Fruit fly (Drosophila melanogaster) whole organism, embryonic: ENCODE measurements around the gene osp.

Source experiments
- Adf1 ChIP-seq: fragments of 200-800 bp; sonication (Bioruptor generic); IDR thresholded peaks from 2 replicates; pipeline ENCODE4 v1.3.6; 2022; ENCODE audit warnings: missing biosample characterization, missing genetic modification characterization
- Aef1 ChIP-seq: fragments of 200-800 bp; sonication (Bioruptor generic); IDR thresholded peaks from 3 replicates; pipeline ENCODE4 v1.3.6; 2022; ENCODE audit warnings: missing biosample characterization, missing genetic modification characterization
- Atf-2 ChIP-seq: fragments of 200-800 bp; sonication (Bioruptor generic); optimal IDR thresholded peaks from 2 replicates; lab custom pipeline; 2016; ENCODE audit warnings: missing biosample characterization, missing genetic modification characterization
- Blimp-1 ChIP-seq: fragments of 200-800 bp; sonication (Bioruptor generic); optimal IDR thresholded peaks from 3 replicates; lab custom pipeline; 2018; ENCODE audit warnings: missing biosample characterization, missing genetic modification characterization, mild to moderate bottlenecking, moderate library complexity, missing genetic modification reagents
- CG10147 ChIP-seq: fragments of 200-800 bp; sonication (Bioruptor generic); optimal IDR thresholded peaks from 2 replicates; lab custom pipeline; 2019; ENCODE audit warnings: missing biosample characterization, mild to moderate bottlenecking, missing genetic modification characterization, moderate library complexity
- CG10366 ChIP-seq: fragments of 200-800 bp; sonication (Bioruptor generic); IDR thresholded peaks from 2 replicates; pipeline ENCODE4 v1.3.6; 2022; ENCODE audit warnings: missing biosample characterization, missing genetic modification characterization
- CG12744 ChIP-seq: fragments of 200-800 bp; sonication (Bioruptor generic); optimal IDR thresholded peaks from 2 replicates; lab custom pipeline; 2016; ENCODE audit warnings: missing biosample characterization, missing genetic modification characterization
- CG13775 ChIP-seq: fragments of 200-800 bp; sonication (Bioruptor generic); optimal IDR thresholded peaks from 3 replicates; lab custom pipeline; 2017; ENCODE audit warnings: missing biosample characterization, mild to moderate bottlenecking, missing genetic modification characterization
- CG14860 ChIP-seq: fragments of 200-800 bp; sonication (Bioruptor generic); IDR thresholded peaks from 3 replicates; pipeline ENCODE4 v1.3.6; 2022; ENCODE audit warnings: missing biosample characterization, missing genetic modification characterization; ENCODE audit not compliant: partially characterized antibody
- CG15601 ChIP-seq: fragments of 200-800 bp; sonication (Bioruptor generic); optimal IDR thresholded peaks from 3 replicates; lab custom pipeline; 2019; ENCODE audit warnings: missing biosample characterization, mild to moderate bottlenecking, missing genetic modification characterization, moderate library complexity
- CG15696 ChIP-seq: fragments of 200-800 bp; sonication (Bioruptor generic); optimal IDR thresholded peaks from 2 replicates; lab custom pipeline; 2019; ENCODE audit warnings: missing biosample characterization, mild to moderate bottlenecking, missing genetic modification characterization, moderate library complexity
- CG17829 ChIP-seq: fragments of 200-800 bp; optimal IDR thresholded peaks from 2 replicates; lab custom pipeline; 2019; ENCODE audit warnings: missing biosample characterization, mild to moderate bottlenecking, missing genetic modification characterization, moderate library complexity
- CG18476 ChIP-seq: fragments of 200-800 bp; sonication (Bioruptor generic); optimal IDR thresholded peaks from 2 replicates; lab custom pipeline; 2016; ENCODE audit warnings: missing biosample characterization, mild to moderate bottlenecking, missing genetic modification characterization
- CG2875 ChIP-seq: fragments of 200-800 bp; sonication (Bioruptor generic); optimal IDR thresholded peaks from 2 replicates; lab custom pipeline; 2017; ENCODE audit warnings: missing biosample characterization, mild to moderate bottlenecking, missing genetic modification characterization, missing genetic modification reagents
- CG2889 ChIP-seq: fragments of 200-800 bp; sonication (Bioruptor generic); IDR thresholded peaks from 3 replicates; pipeline ENCODE4 v1.3.6; 2022; ENCODE audit warnings: missing biosample characterization, missing genetic modification characterization
- CG31365 ChIP-seq: fragments of 200-800 bp; sonication (Bioruptor generic); optimal IDR thresholded peaks from 2 replicates; lab custom pipeline; 2018; ENCODE audit warnings: missing biosample characterization, mild to moderate bottlenecking, missing genetic modification characterization
- CG31388 ChIP-seq: fragments of 200-800 bp; sonication (Bioruptor generic); optimal IDR thresholded peaks from 2 replicates; lab custom pipeline; 2016; ENCODE audit warnings: missing biosample characterization, missing genetic modification characterization
- CG3163 ChIP-seq: fragments of 200-800 bp; sonication (Bioruptor generic); optimal IDR thresholded peaks from 3 replicates; lab custom pipeline; 2016; ENCODE audit warnings: missing biosample characterization, missing genetic modification characterization
- CG3838 ChIP-seq: fragments of 200-800 bp; sonication (Bioruptor generic); optimal IDR thresholded peaks from 3 replicates; lab custom pipeline; 2016; ENCODE audit warnings: missing biosample characterization, missing genetic modification characterization
- CG4854 ChIP-seq: fragments of 200-800 bp; sonication (Bioruptor generic); optimal IDR thresholded peaks from 2 replicates; lab custom pipeline; 2016; ENCODE audit warnings: missing biosample characterization, missing genetic modification characterization, inconsistent platforms
- CG6683 ChIP-seq: fragments of 200-800 bp; sonication (Bioruptor generic); optimal IDR thresholded peaks from 2 replicates; lab custom pipeline; 2017; ENCODE audit warnings: missing biosample characterization, mild to moderate bottlenecking, missing genetic modification characterization, missing genetic modification reagents
- CG6854 ChIP-seq: fragments of 200-800 bp; sonication (Bioruptor generic); optimal IDR thresholded peaks from 3 replicates; lab custom pipeline; 2017; ENCODE audit warnings: missing biosample characterization, mild to moderate bottlenecking, missing genetic modification characterization
- CG7357 ChIP-seq: fragments of 200-800 bp; sonication (Bioruptor generic); IDR thresholded peaks from 3 replicates; pipeline ENCODE4 v1.3.6; 2022; ENCODE audit warnings: missing biosample characterization, missing genetic modification characterization
- CG7372 ChIP-seq: fragments of 200-800 bp; sonication (Bioruptor generic); IDR thresholded peaks from 2 replicates; pipeline ENCODE4 v1.3.6; 2022; ENCODE audit warnings: missing biosample characterization, missing genetic modification characterization
- CG8944 ChIP-seq: fragments of 200-800 bp; sonication (Bioruptor generic); optimal IDR thresholded peaks from 3 replicates; lab custom pipeline; 2016; ENCODE audit warnings: missing biosample characterization, missing genetic modification characterization
- CG9215 ChIP-seq: fragments of 200-800 bp; sonication (Bioruptor generic); IDR thresholded peaks from 2 replicates; pipeline ENCODE4 v1.3.6; 2022; ENCODE audit warnings: missing biosample characterization, missing genetic modification characterization
- Dfd ChIP-seq, 2 experiments: fragments of >200 bp; optimal IDR thresholded peaks; 2 replicates each; lab custom pipeline; 2017; ENCODE audit warnings: missing biosample characterization in 2 of 2, missing genetic modification characterization in 2 of 2
- Drgx ChIP-seq: fragments of 200-800 bp; sonication (Bioruptor generic); IDR thresholded peaks from 2 replicates; pipeline ENCODE4 v1.3.6; 2022; ENCODE audit warnings: missing biosample characterization, missing genetic modification characterization
- Ets65A ChIP-seq: fragments of 200-800 bp; sonication (Bioruptor generic); peaks from one replicate; lab custom pipeline; 2016; ENCODE audit warnings: missing biosample characterization, missing genetic modification characterization
- HLH3B ChIP-seq: fragments of 200-800 bp; sonication (Bioruptor generic); IDR thresholded peaks from 2 replicates; pipeline ENCODE4 v1.3.6; 2022; ENCODE audit warnings: missing biosample characterization, missing genetic modification characterization
- HmgD ChIP-seq: fragments of 200-800 bp; sonication (Bioruptor generic); optimal IDR thresholded peaks from 3 replicates; lab custom pipeline; 2016; ENCODE audit warnings: missing biosample characterization, missing genetic modification characterization
- Hr78 ChIP-seq, 2 experiments: fragments of 200-800 bp in 1 of 2; fragments of >200 bp in 1 of 2; sonication (Bioruptor generic) in 1 of 2; optimal IDR thresholded peaks; 2 replicates each; lab custom pipeline; 2017 to 2019; ENCODE audit warnings: missing biosample characterization in 2 of 2, missing genetic modification characterization in 2 of 2, mild to moderate bottlenecking in 1 of 2, moderate library complexity in 1 of 2
- NC2α ChIP-seq: fragments of 200-800 bp; sonication (Bioruptor generic); optimal IDR thresholded peaks from 2 replicates; lab custom pipeline; 2016; ENCODE audit warnings: missing biosample characterization, missing genetic modification characterization
- Ravus ChIP-seq: fragments of 200-800 bp; sonication (Bioruptor generic); IDR thresholded peaks from 2 replicates; pipeline ENCODE4 v1.3.6; 2022; ENCODE audit warnings: missing biosample characterization, missing genetic modification characterization
- Rfx ChIP-seq: fragments of 200-800 bp; sonication (Bioruptor generic); IDR thresholded peaks from 2 replicates; pipeline ENCODE4 v1.3.6; 2022; ENCODE audit warnings: missing biosample characterization, missing genetic modification characterization
- Spps ChIP-seq: fragments of 200-800 bp; sonication (Bioruptor generic); optimal IDR thresholded peaks from 2 replicates; lab custom pipeline; 2018; ENCODE audit warnings: missing biosample characterization, mild to moderate bottlenecking, missing genetic modification characterization
- Usf ChIP-seq: fragments of 200-800 bp; sonication (Bioruptor generic); optimal IDR thresholded peaks from 2 replicates; lab custom pipeline; 2017; ENCODE audit warnings: missing genotype, missing biosample characterization, missing genetic modification characterization
- Xbp1 ChIP-seq: fragments of 200-800 bp; sonication (Bioruptor generic); optimal IDR thresholded peaks from 3 replicates; lab custom pipeline; 2016; ENCODE audit warnings: missing biosample characterization, mild to moderate bottlenecking, missing genetic modification characterization
- cg ChIP-seq: fragments of 200-800 bp; sonication (Bioruptor generic); optimal IDR thresholded peaks from 3 replicates; lab custom pipeline; 2019; ENCODE audit warnings: missing biosample characterization, mild to moderate bottlenecking, missing genetic modification characterization, moderate library complexity
- danr ChIP-seq: fragments of 200-800 bp; sonication (Bioruptor generic); IDR thresholded peaks from 2 replicates; pipeline ENCODE4 v1.3.6; 2022; ENCODE audit warnings: missing biosample characterization, missing genetic modification characterization
- dati ChIP-seq: fragments of 200-800 bp; sonication (Bioruptor generic); IDR thresholded peaks from 2 replicates; pipeline ENCODE4 v1.3.6; 2022; ENCODE audit warnings: missing biosample characterization, missing genetic modification characterization
- disco-r ChIP-seq: fragments of 200-800 bp; sonication (Bioruptor generic); optimal IDR thresholded peaks from 2 replicates; lab custom pipeline; 2016; ENCODE audit warnings: missing biosample characterization, missing genetic modification characterization
- ewg ChIP-seq: fragments of 200-800 bp; sonication (Bioruptor generic); optimal IDR thresholded peaks from 3 replicates; lab custom pipeline; 2017; ENCODE audit warnings: mild to moderate bottlenecking, missing biosample characterization, missing genetic modification reagents, missing genetic modification characterization
- ftz-f1 ChIP-seq: fragments of 200-800 bp; sonication (Bioruptor generic); optimal IDR thresholded peaks from 2 replicates; lab custom pipeline; 2016; ENCODE audit warnings: missing biosample characterization, missing genetic modification characterization
- inv ChIP-seq: fragments of 200-800 bp; sonication (Bioruptor generic); IDR thresholded peaks from 2 replicates; pipeline ENCODE4 v1.3.6; 2022; ENCODE audit warnings: missing biosample characterization, missing genetic modification characterization; ENCODE audit not compliant: partially characterized antibody
- lab ChIP-seq: fragments of 200-800 bp; sonication (Bioruptor generic); optimal IDR thresholded peaks from 3 replicates; lab custom pipeline; 2017; ENCODE audit warnings: missing biosample characterization, missing genetic modification characterization, mild to moderate bottlenecking, moderate library complexity, missing genetic modification reagents
- onecut ChIP-seq: fragments of 200-800 bp; sonication (Bioruptor generic); IDR thresholded peaks from 2 replicates; pipeline ENCODE4 v1.3.6; 2022; ENCODE audit warnings: missing biosample characterization, missing genetic modification characterization
- peb ChIP-seq: fragments of 200-800 bp; sonication (Bioruptor generic); IDR thresholded peaks from 2 replicates; pipeline ENCODE4 v1.3.6; 2022; ENCODE audit warnings: missing biosample characterization, missing genetic modification characterization
- sens ChIP-seq: fragments of 200-800 bp; sonication (Bioruptor generic); peaks from one replicate; lab custom pipeline; 2016; ENCODE audit warnings: missing biosample characterization, missing genetic modification characterization
- slp2 ChIP-seq: fragments of 200-800 bp; sonication (Bioruptor generic); optimal IDR thresholded peaks from 2 replicates; lab custom pipeline; 2016; ENCODE audit warnings: missing biosample characterization, missing genetic modification characterization
- vnd ChIP-seq: fragments of 200-800 bp; sonication (Bioruptor generic); IDR thresholded peaks from 3 replicates; pipeline ENCODE4 v1.3.6; 2022; ENCODE audit warnings: missing biosample characterization, missing genetic modification characterization; ENCODE audit not compliant: partially characterized antibody
- wor ChIP-seq: fragments of 200-800 bp; sonication (Bioruptor generic); IDR thresholded peaks from 2 replicates; pipeline ENCODE4 v1.3.6; 2022; ENCODE audit warnings: missing biosample characterization, missing genetic modification characterization

osp gene

dm6 chr2L:14622182-14622581 is 67.0 kb downstream of the osp start (continued):
- peak; percentile 50 for TF ChIP-seq Blimp-1
- no peak for TF ChIP-seq peb (GFP tag; lab: Robert Waterston, UW)
- no peak for TF ChIP-seq cg
- TF ChIP-seq Xbp1 (GFP tag; lab: Kevin White, UChicago) = peak; percentile 33
- no peak for TF ChIP-seq CG14860 (GFP tag; lab: Robert Waterston, UW)
- peak; percentile 41 for TF ChIP-seq onecut (GFP tag; lab: Robert Waterston, UW)
- TF ChIP-seq Spps = peak; percentile 39
- no peak for TF ChIP-seq CG6683 (GFP tag; lab: Kevin White, UChicago)
- TF ChIP-seq danr (GFP tag; lab: Robert Waterston, UW) = no peak
- TF ChIP-seq CG7372 (GFP tag; lab: Robert Waterston, UW) = no peak
- no peak for TF ChIP-seq CG3838 (GFP tag; lab: Kevin White, UChicago)
- TF ChIP-seq HmgD (GFP tag; lab: Kevin White, UChicago) = no peak
- no peak for TF ChIP-seq CG31388 (GFP tag; lab: Kevin White, UChicago)
- TF ChIP-seq sens (GFP tag; lab: Kevin White, UChicago) = peak; percentile 94
- no peak for TF ChIP-seq CG10147
- no peak for TF ChIP-seq CG9215
- TF ChIP-seq inv (GFP tag; lab: Robert Waterston, UW) = no peak
- no peak for TF ChIP-seq ftz-f1
- peak; percentile 17; the same call in 1 of the 3 replicates for TF ChIP-seq Aef1 (GFP tag; lab: Robert Waterston, UW)
- TF ChIP-seq CG8944 (GFP tag; lab: Kevin White, UChicago) = peak; percentile 42
- no peak for TF ChIP-seq CG15601 (tag; lab: Kevin White, UChicago)
- no peak for TF ChIP-seq slp2
- TF ChIP-seq Usf (GFP tag; lab: Kevin White, UChicago) = peak; percentile 2
- no peak for TF ChIP-seq CG6854 (GFP tag; lab: Kevin White, UChicago)
- TF ChIP-seq wor (GFP tag; lab: Robert Waterston, UW) = no peak
- TF ChIP-seq CG31365 (tag; lab: Kevin White, UChicago) = no peak
- TF ChIP-seq vnd (GFP tag; lab: Robert Waterston, UW) = no peak
- no peak for TF ChIP-seq Hr78 (GFP tag; optimal IDR thresholded peaks at IDR 0.05; lab: Kevin White, UChicago)
- no peak for TF ChIP-seq CG7357 (GFP tag; lab: Robert Waterston, UW)
- TF ChIP-seq Ravus = no peak
- no peak for TF ChIP-seq CG4854 (GFP tag; lab: Kevin White, UChicago)
- peak; percentile 89 for TF ChIP-seq Drgx (GFP tag; lab: Robert Waterston, UW)
- TF ChIP-seq CG17829 = peak; percentile 38
- no peak; the same call in 1 of the 2 replicates for TF ChIP-seq CG10366
- no peak for TF ChIP-seq CG3163 (GFP tag; lab: Kevin White, UChicago)
- TF ChIP-seq dati (GFP tag; lab: Robert Waterston, UW) = no peak
- TF ChIP-seq Adf1 (GFP tag; lab: Robert Waterston, UW) = no peak
- no peak for TF ChIP-seq NC2α (GFP tag; lab: Kevin White, UChicago)
- TF ChIP-seq lab (GFP tag; lab: Kevin White, UChicago) = peak; percentile 27
- peak; percentile 18 for TF ChIP-seq CG13775 (GFP tag; lab: Kevin White, UChicago)
- TF ChIP-seq Ets65A (GFP tag; lab: Kevin White, UChicago) = no peak
- peak; percentile 89 for TF ChIP-seq CG15696 (tag; lab: Kevin White, UChicago)
- TF ChIP-seq CG2889 (GFP tag; lab: Robert Waterston, UW) = no peak
- peak; percentile 56; the same call in 1 of the 2 replicates for TF ChIP-seq HLH3B (GFP tag; lab: Robert Waterston, UW)
- TF ChIP-seq CG18476 = peak; percentile 32
- no peak for TF ChIP-seq disco-r
- TF ChIP-seq CG2875 (GFP tag; lab: Kevin White, UChicago) = no peak
- TF ChIP-seq CG12744 (GFP tag; lab: Kevin White, UChicago) = no peak
- TF ChIP-seq Dfd (GFP tag; optimal IDR thresholded peaks at IDR 0.05; lab: Kevin White, UChicago) = no peak
- no peak for TF ChIP-seq ewg (GFP tag; lab: Kevin White, UChicago)
- TF ChIP-seq Rfx (GFP tag; lab: Robert Waterston, UW) = no peak
- peak; percentile 29 for TF ChIP-seq Atf-2
